Fruit fly (Drosophila melanogaster) ovary, adult (tissue): Measurements from ENCODE around the gene Bet5.

Experiments used
- CG17801 ChIP-seq: fragments of 200-800 bp; optimal IDR thresholded peaks from 2 replicates; lab custom pipeline; 2019; ENCODE audit warnings: missing biosample characterization, mild to moderate bottlenecking, missing genetic modification characterization, moderate library complexity; ENCODE audit not compliant: partially characterized antibody

Gene Bet5

dm6 chr3R:30179934-30180333 lies at the start of gene Bet5:
Gene Bet5, plus strand, starts transcription at chr3R:30180232.
- TF ChIP-seq CG17801: no peak

dm6 chr3R:30132295-30132694 lies 47.7 kb upstream of the Bet5 start, which contains the start of gene CG31029:
Gene CG31029, minus strand, starts transcription at chr3R:30132395.
- TF ChIP-seq CG17801: no peak

dm6 chr3R:30134063-30135047 lies 45.7 kb upstream of the Bet5 start, which contains the start of gene Tpi:
Gene Tpi, minus strand, starts transcription at chr3R:30134599.
- peak; percentile 9 for TF ChIP-seq CG17801

- TF ChIP-seq CG17801: no peak
These were observed 30.5 kb upstream of the Bet5 start, which contains the start of gene AdoR for dm6 chr3R:30149506-30149905. Gene AdoR, minus strand, starts transcription at chr3R:30149606.

dm6 chr3R:30150602-30151001 lies 29.4 kb upstream of the Bet5 start:
- no peak for TF ChIP-seq CG17801

- peak; percentile 36 for TF ChIP-seq CG17801
These were observed 28.5 kb upstream of the Bet5 start, which contains the start of gene CG15529 for dm6 chr3R:30151300-30152109. Gene CG15529, plus strand, starts transcription at chr3R:30152059.

- TF ChIP-seq CG17801: no peak
These were observed 26.2 kb upstream of the Bet5 start for dm6 chr3R:30153864-30154263.

- no peak for TF ChIP-seq CG17801
These were observed 19.6 kb upstream of the Bet5 start, which contains the start of gene CG11498 for dm6 chr3R:30160312-30160942. Gene CG11498, minus strand, starts transcription at chr3R:30160473.

dm6 chr3R:30163228-30163627 lies 16.8 kb upstream of the Bet5 start:
- no peak for TF ChIP-seq CG17801

dm6 chr3R:30164162-30164561 lies 15.9 kb upstream of the Bet5 start:
- no peak for TF ChIP-seq CG17801

dm6 chr3R:30166159-30166784 lies 13.8 kb upstream of the Bet5 start, which contains the start of gene VhaAC45RP:
Gene VhaAC45RP, minus strand, starts transcription at chr3R:30166419.
- no peak for TF ChIP-seq CG17801

- no peak for TF ChIP-seq CG17801
These were observed 9.1 kb upstream of the Bet5 start, which contains the start of gene Rsod for dm6 chr3R:30170671-30171667. Gene Rsod, minus strand, starts transcription at chr3R:30171207.

- no peak for TF ChIP-seq CG17801
These were observed 5.7 kb upstream of the Bet5 start, which contains the start of gene Mlc2 for dm6 chr3R:30174160-30175002. Gene Mlc2, minus strand, starts transcription at chr3R:30174551.
